Worm (Caenorhabditis elegans) whole organism, late embryonic: ENCODE results near the gene C04B4.1.

ENCODE experiments used
- T23F11.4 ChIP-seq: fragments of 200-800 bp; sonication (Bioruptor generic); optimal IDR thresholded peaks from 2 replicates; lab custom pipeline; 2018; ENCODE audit warnings: mild to moderate bottlenecking, missing genetic modification characterization, missing compliant biosample characterization
- ceh-18 ChIP-seq: sonication (generic microtip); optimal IDR thresholded peaks from 2 replicates; lab custom pipeline; 2016; ENCODE audit warnings: missing genetic modification characterization, missing compliant biosample characterization
- fkh-10 ChIP-seq: fragments of 150-350 bp; optimal IDR thresholded peaks from 2 replicates; lab custom pipeline; 2014; ENCODE audit warnings: missing biosample characterization, missing genetic modification reagents, missing genetic modification characterization
- fkh-6 ChIP-seq: sonication (generic microtip); optimal IDR thresholded peaks from 2 replicates; lab custom pipeline; 2016; ENCODE audit warnings: missing genetic modification characterization, missing compliant biosample characterization
- hlh-30 ChIP-seq: sonication (generic microtip); optimal IDR thresholded peaks from 2 replicates; lab custom pipeline; 2017; ENCODE audit warnings: antibody characterized with exemption, missing genetic modification characterization, missing compliant biosample characterization; ENCODE audit not compliant: insufficient read depth
- pag-3 ChIP-seq: sonication (generic microtip); optimal IDR thresholded peaks from 2 replicates; lab custom pipeline; 2016; ENCODE audit warnings: missing compliant biosample characterization, missing genetic modification characterization, borderline replicate concordance
- pros-1 ChIP-seq: fragments of 150-350 bp; optimal IDR thresholded peaks from 2 replicates; lab custom pipeline; 2014; ENCODE audit warnings: missing biosample characterization, missing genetic modification reagents, missing genetic modification characterization
- tbx-2 ChIP-seq: sonication (generic microtip); optimal IDR thresholded peaks from 2 replicates; lab custom pipeline; 2016; ENCODE audit warnings: missing genetic modification characterization, missing compliant biosample characterization
- tbx-7 ChIP-seq: sonication (generic microtip); optimal IDR thresholded peaks from 2 replicates; lab custom pipeline; 2016; ENCODE audit warnings: missing genotype, missing genetic modification characterization, missing compliant biosample characterization
- unc-42 ChIP-seq: sonication (generic microtip); optimal IDR thresholded peaks from 2 replicates; lab custom pipeline; 2016; ENCODE audit warnings: missing genotype, missing genetic modification characterization, missing compliant biosample characterization
- zip-5 ChIP-seq: sonication (generic microtip); optimal IDR thresholded peaks from 2 replicates; lab custom pipeline; 2016; ENCODE audit warnings: missing genetic modification characterization, missing compliant biosample characterization

- TF ChIP-seq tbx-2 (no peak), pag-3 (no peak), T23F11.4 (no peak), zip-5 (tag; lab: Kevin White, UChicago) (no peak), fkh-6 (no peak), unc-42 (tag; lab: Kevin White, UChicago) (no peak), pros-1 (no peak), fkh-10 (GFP tag; lab: Kevin White, UChicago) (no peak), ceh-18 (tag; lab: Kevin White, UChicago) (no peak), hlh-30 (tag; lab: Kevin White, UChicago) (no peak), tbx-7 (no peak)
These were observed 37.0 kb downstream of the C04B4.1 start for ce11 chrX:12317560-12317959.
